Worm (Caenorhabditis elegans): Measurements from ENCODE around the gene T24C2.5.

T24C2.5 gene

ce11 chrX:14534117-14534516 is at the start of gene T24C2.5:
T24C2.5 (plus strand) TSS chrX:14534417.
- no peak for TF ChIP-seq unc-62 (GFP tag; optimal IDR thresholded peaks at IDR 0.05)

DNA sequence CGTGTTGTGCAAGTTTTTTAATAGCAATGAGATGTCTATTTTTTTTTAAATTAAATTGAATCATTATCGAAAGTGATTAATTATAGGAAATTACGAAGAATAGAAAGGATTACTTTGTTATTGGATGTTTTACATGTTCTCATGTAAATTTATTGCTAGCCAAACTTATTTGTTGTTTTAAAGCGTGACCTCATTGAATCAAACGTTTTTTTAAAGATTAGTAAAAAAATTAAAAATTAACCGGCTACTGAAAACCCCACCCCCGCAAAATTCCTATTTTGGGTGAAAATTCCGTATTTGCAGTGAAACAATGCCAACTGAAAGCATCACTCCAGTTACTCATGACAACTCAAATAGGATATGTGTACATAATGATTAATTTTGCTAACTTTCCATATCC is 49.4 kb upstream of the T24C2.5 start, which contains the start of gene M163.8:
Gene M163.8, plus strand, starts transcription at position 301 of the 400 bp plus-strand sequence.
- TF ChIP-seq unc-62 (GFP tag; optimal IDR thresholded peaks at IDR 0.05): no peak

DNA sequence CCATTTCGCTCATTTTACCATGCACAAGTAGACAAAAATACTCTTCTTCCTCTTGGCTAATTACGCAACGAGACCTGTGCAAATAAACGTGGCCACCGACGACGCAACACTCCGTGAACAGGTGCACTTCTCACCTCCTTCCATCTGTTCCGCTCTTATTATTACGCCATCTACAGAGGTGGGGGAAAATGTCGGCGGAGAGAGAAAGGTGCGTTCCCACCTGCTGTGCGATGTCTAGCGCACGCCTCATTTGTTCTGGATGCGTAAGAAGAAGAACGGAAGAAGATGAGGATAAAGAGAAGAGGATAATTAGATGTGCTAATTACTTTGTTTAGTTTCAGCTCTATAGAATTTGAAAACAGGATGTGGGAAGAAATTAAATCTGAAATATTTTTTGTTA is 47.7 kb upstream of the T24C2.5 start:
- no peak for TF ChIP-seq unc-62 (GFP tag; optimal IDR thresholded peaks at IDR 0.05)

ce11 chrX:14487333-14487732 is 46.9 kb upstream of the T24C2.5 start:
- TF ChIP-seq unc-62 (GFP tag; optimal IDR thresholded peaks at IDR 0.05): no peak

- TF ChIP-seq unc-62 (GFP tag; optimal IDR thresholded peaks at IDR 0.05): no peak
Observed at ce11 chrX:14487832-14488231, 46.4 kb upstream of the T24C2.5 start.

ce11 chrX:14489945-14490344 is 44.3 kb upstream of the T24C2.5 start, which contains the start of gene his-24:
his-24 (plus strand) TSS chrX:14490094.
- TF ChIP-seq unc-62 (GFP tag; optimal IDR thresholded peaks at IDR 0.05): no peak

DNA sequence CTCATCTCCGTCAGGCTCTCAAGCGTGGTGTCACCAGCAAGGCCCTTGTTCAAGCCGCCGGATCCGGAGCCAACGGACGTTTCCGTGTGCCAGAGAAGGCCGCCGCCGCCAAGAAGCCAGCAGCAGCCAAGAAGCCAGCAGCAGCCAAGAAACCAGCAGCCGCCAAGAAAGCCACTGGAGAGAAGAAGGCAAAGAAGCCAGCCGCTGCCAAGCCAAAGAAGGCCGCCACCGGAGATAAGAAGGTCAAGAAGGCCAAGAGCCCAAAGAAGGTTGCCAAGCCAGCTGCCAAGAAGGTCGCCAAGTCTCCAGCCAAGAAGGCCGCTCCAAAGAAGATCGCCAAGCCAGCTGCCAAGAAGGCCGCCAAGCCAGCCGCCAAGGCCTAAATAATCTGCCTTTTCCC is 43.7 kb upstream of the T24C2.5 start:
- TF ChIP-seq unc-62 (GFP tag; optimal IDR thresholded peaks at IDR 0.05): no peak

- TF ChIP-seq unc-62 (GFP tag; optimal IDR thresholded peaks at IDR 0.05): no peak
Observed at ce11 chrX:14491103-14491502, 43.1 kb upstream of the T24C2.5 start.

DNA sequence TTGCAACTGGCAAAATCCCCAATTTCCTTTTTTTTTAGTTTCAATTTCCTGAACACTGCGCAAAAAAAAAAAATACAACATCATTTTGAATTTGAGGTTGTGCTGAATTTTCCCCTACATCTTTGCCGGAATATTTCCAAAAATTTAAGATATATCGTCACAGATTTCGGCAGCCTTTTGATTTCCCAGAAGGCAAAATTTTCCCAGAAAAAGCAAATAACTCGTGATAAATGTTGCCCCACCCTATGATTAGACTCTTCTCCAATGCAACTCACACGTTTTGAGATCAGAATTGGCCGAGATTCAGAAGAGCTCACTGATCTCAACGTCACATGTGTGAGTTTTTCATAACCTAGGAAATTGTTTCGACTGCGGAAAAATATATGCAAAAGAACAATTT is 41.8 kb upstream of the T24C2.5 start:
- TF ChIP-seq unc-62 (GFP tag; optimal IDR thresholded peaks at IDR 0.05): no peak

ce11 chrX:14495075-14495474 is 39.1 kb upstream of the T24C2.5 start:
- no peak for TF ChIP-seq unc-62 (GFP tag; optimal IDR thresholded peaks at IDR 0.05)

ce11 chrX:14495785-14496184 is 38.4 kb upstream of the T24C2.5 start, which contains the start of gene ztf-14:
ztf-14 (plus strand) TSS chrX:14496085.
- no peak for TF ChIP-seq unc-62 (GFP tag; optimal IDR thresholded peaks at IDR 0.05)

DNA sequence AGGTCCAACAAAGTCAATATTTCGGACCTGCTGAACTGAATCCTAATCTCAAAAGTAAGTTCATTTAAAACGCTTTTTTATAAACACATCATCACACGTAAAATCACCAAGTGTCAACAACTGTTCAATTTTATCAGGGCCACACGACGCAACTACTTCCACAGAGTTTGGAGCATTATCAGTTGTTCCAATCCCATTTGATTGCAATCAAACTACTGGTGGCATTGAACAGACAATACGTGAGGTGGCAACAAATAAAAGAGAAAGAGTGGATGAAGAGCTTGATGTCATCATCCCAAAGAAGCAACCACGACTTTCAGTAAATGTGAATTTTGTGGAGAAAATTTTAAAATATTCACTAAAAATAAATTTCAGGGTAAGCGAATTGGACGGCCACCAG is 37.7 kb upstream of the T24C2.5 start:
- no peak for TF ChIP-seq unc-62 (GFP tag; optimal IDR thresholded peaks at IDR 0.05)

ce11 chrX:14499830-14500409 is 34.3 kb upstream of the T24C2.5 start:
- TF ChIP-seq unc-62 (GFP tag; optimal IDR thresholded peaks at IDR 0.05): no peak

ce11 chrX:14500422-14501058 is 33.7 kb upstream of the T24C2.5 start:
- no peak for TF ChIP-seq unc-62 (GFP tag; optimal IDR thresholded peaks at IDR 0.05)

DNA sequence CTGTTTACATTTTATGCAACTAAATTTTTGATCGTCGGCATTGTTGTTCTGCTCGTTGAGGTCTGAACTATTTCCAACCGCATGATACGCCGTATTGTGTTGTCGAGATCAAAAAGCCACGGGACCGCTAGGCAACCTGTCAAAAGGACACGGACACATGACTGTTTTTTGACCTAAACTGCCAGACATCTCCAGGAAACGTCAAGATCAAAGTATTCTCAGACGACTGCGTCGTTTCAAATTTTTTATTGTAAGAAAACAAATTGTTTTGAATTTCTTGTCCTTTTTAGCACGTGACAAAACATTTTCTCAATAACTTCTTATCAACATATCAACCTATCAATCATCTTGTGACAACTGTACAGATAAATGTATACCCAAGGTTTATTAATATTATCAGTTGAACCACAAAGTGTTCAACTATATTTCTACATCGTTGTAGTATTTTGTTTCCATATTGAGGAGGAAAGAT is 32.1 kb upstream of the T24C2.5 start:
- TF ChIP-seq unc-62 (GFP tag; optimal IDR thresholded peaks at IDR 0.05): no peak

DNA sequence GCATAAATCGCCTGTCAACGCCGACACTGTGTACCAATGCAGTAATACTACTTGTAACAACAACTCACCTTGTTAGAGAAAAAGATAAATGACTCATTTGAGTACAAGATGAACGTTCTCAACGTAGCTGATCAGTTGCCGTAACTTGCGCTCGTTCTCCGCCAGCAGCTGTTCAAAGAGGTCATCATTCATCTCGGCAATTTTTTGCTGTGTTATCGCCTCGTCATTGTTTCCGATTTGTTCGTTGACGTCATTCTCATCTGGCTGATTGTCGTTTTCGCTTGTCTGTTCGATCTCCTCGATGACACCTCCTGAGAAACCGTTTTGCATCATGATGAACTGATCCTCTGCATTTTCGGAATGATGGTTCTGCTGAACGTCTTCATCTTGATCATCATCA is 30.9 kb upstream of the T24C2.5 start:
- TF ChIP-seq unc-62 (GFP tag; optimal IDR thresholded peaks at IDR 0.05): no peak

DNA sequence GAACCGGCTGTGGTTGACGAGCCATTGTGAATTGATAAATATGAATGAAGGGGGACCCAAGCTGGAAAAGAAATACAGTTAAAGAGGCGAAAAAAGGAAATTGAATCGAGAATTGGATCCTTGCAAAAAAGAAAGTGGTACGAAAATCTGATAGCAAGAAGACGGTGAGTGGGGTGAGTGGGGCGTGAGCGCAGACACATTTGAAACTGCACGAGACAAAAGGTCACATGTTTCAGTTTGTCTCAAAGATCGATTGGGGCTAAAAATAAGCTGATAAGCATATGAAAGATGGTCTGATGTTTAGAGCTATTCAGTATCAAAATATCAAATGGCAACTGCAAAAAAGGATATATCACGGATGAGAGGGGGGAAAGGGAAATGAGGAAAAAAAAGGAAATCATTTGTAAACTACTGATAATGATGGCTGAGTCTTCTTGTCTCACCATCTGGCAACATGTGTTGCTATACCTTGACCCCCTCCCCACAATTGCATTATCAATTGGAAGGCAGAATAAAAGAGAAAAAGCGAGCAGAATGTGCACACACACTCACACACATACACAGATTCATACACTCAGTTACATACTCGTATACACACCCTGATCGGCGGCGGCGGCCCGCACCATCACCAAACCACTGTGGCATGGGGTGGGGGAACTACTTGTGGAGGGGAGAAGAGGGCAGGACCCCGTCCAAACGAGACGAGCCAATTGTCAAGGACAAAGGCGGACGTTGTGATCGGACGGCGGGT is 30.2 kb upstream of the T24C2.5 start, which contains the start of gene M163.1:
Gene M163.1, minus strand, starts transcription at position 25 of the 751 bp plus-strand sequence.
- TF ChIP-seq unc-62 (GFP tag; optimal IDR thresholded peaks at IDR 0.05): no peak
